Worm (Caenorhabditis elegans) whole organism, L1 larva: ENCODE data around the gene act-1.
A peak's percentile ranks its signal among the peaks of the same experiment; 100 is the strongest.

Source experiments
- C34B4.2 ChIP-seq: sonication (generic microtip); optimal IDR thresholded peaks from 2 replicates; lab custom pipeline; 2017; ENCODE audit warnings: mild to moderate bottlenecking, missing genetic modification characterization, missing compliant biosample characterization
- F16B12.6 ChIP-seq: fragments of 150-350 bp; optimal IDR thresholded peaks from 2 replicates; lab custom pipeline; 2014; ENCODE audit warnings: missing biosample characterization, missing genetic modification characterization
- aha-1 ChIP-seq: fragments of 150-350 bp; optimal IDR thresholded peaks from 2 replicates; lab custom pipeline; 2014; ENCODE audit warnings: missing biosample characterization, missing genetic modification characterization
- ama-1 ChIP-seq: fragments of 150-350 bp; optimal IDR thresholded peaks from 2 replicates; lab custom pipeline; 2014
- blmp-1 ChIP-seq: fragments of 150-350 bp; optimal IDR thresholded peaks from 2 replicates; lab custom pipeline; 2014; ENCODE audit warnings: missing biosample characterization, missing genetic modification characterization
- ceh-63 ChIP-seq: fragments of 200-800 bp; sonication (Bioruptor generic); optimal IDR thresholded peaks from 2 replicates; lab custom pipeline; 2018; ENCODE audit warnings: mild to moderate bottlenecking, missing genetic modification characterization, missing compliant biosample characterization
- ceh-88 ChIP-seq: fragments of 200-800 bp; sonication (Bioruptor generic); IDR thresholded peaks from 2 replicates; pipeline ENCODE4 v1.3.6; 2022; ENCODE audit warnings: missing genetic modification characterization, missing compliant biosample characterization
- ceh-90 ChIP-seq: sonication (generic microtip); optimal IDR thresholded peaks from 2 replicates; lab custom pipeline; 2016; ENCODE audit warnings: missing genetic modification characterization, missing compliant biosample characterization
- dpl-1 ChIP-seq, 3 experiments: fragments of 150-350 bp in 2 of 3; sonication (generic microtip) in 1 of 3; optimal IDR thresholded peaks; 2 replicates each; lab custom pipeline; 2014 to 2017; ENCODE audit warnings: missing biosample characterization in 3 of 3, missing genetic modification characterization in 3 of 3, missing genetic modification reagents in 3 of 3
- efl-1 ChIP-seq, 4 experiments: fragments of 150-350 bp; optimal IDR thresholded peaks in 3 of 4; peaks in 1 of 4; 1 replicate in 1 of 4; 2 replicates in 3 of 4; lab custom pipeline; 2014; ENCODE audit warnings: missing biosample characterization in 2 of 4, missing genetic modification characterization in 2 of 4, missing genetic modification reagents in 2 of 4
- efl-3 ChIP-seq: fragments of 200-800 bp; sonication (Bioruptor generic); optimal IDR thresholded peaks from 2 replicates; lab custom pipeline; 2018; ENCODE audit warnings: mild to moderate bottlenecking, missing genetic modification characterization, missing compliant biosample characterization
- egl-13 ChIP-seq: sonication (generic microtip); optimal IDR thresholded peaks from 2 replicates; lab custom pipeline; 2016; ENCODE audit warnings: missing genotype, missing genetic modification reagents, missing genetic modification characterization, missing compliant biosample characterization
- egl-27 ChIP-seq, 2 experiments: fragments of 150-350 bp in 1 of 2; sonication (generic microtip); optimal IDR thresholded peaks; 3 replicates each; lab custom pipeline; 2017 to 2018; ENCODE audit warnings: missing biosample characterization in 2 of 2, missing genetic modification characterization in 2 of 2, missing genetic modification reagents in 2 of 2
- ets-5 ChIP-seq: fragments of 200-800 bp; sonication (Bioruptor generic); IDR thresholded peaks from 2 replicates; pipeline ENCODE4 v1.3.6; 2022; ENCODE audit warnings: missing genetic modification characterization, missing compliant biosample characterization
- fkh-4 ChIP-seq: sonication (generic microtip); optimal IDR thresholded peaks from 2 replicates; lab custom pipeline; 2016; ENCODE audit warnings: missing compliant biosample characterization, missing genetic modification characterization, borderline replicate concordance
- fkh-8 ChIP-seq: sonication (generic microtip); optimal IDR thresholded peaks from 2 replicates; lab custom pipeline; 2016; ENCODE audit warnings: mild to moderate bottlenecking, missing genetic modification characterization, missing compliant biosample characterization
- fos-1 ChIP-seq: fragments of 150-350 bp; optimal IDR thresholded peaks from 2 replicates; lab custom pipeline; 2014; ENCODE audit warnings: missing biosample characterization, missing genetic modification characterization
- grh-1 ChIP-seq: fragments of 200-800 bp; sonication (Bioruptor generic); IDR thresholded peaks from 2 replicates; pipeline ENCODE4 v1.3.6; 2022; ENCODE audit warnings: missing genetic modification reagents, missing genetic modification characterization, missing compliant biosample characterization
- hlh-4 ChIP-seq: sonication (generic microtip); optimal IDR thresholded peaks from 2 replicates; lab custom pipeline; 2016; ENCODE audit warnings: mild to moderate bottlenecking, missing genetic modification characterization, missing compliant biosample characterization
- isw-1 ChIP-seq: fragments of 200-800 bp; sonication (Bioruptor generic); IDR thresholded peaks from 2 replicates; pipeline ENCODE4 v1.3.6; 2022; ENCODE audit warnings: missing genetic modification characterization, missing compliant biosample characterization
- lin-14 ChIP-seq: fragments of 200-800 bp; sonication (Bioruptor generic); optimal IDR thresholded peaks from 2 replicates; lab custom pipeline; 2018; ENCODE audit warnings: mild to moderate bottlenecking, missing genetic modification characterization, moderate library complexity, missing compliant biosample characterization
- lin-15B ChIP-seq: fragments of 150-350 bp; sonication (generic microtip); optimal IDR thresholded peaks from 3 replicates; lab custom pipeline; 2014; ENCODE audit warnings: missing biosample characterization, missing genetic modification characterization
- lin-35 ChIP-seq, 2 experiments: fragments of 150-350 bp; optimal IDR thresholded peaks; 2 replicates each; lab custom pipeline; 2014; ENCODE audit warnings: missing biosample characterization in 2 of 2, missing genetic modification characterization in 2 of 2, missing genetic modification reagents in 2 of 2
- lir-3 ChIP-seq: sonication (generic microtip); optimal IDR thresholded peaks from 2 replicates; lab custom pipeline; 2016; ENCODE audit warnings: mild to moderate bottlenecking, missing genetic modification characterization, moderate library complexity, missing compliant biosample characterization; ENCODE audit not compliant: poor library complexity
- lsy-2 ChIP-seq, 2 experiments: fragments of 150-350 bp; optimal IDR thresholded peaks; 2 replicates each; lab custom pipeline; 2014; ENCODE audit warnings: missing biosample characterization in 2 of 2, missing genetic modification characterization in 2 of 2
- mef-2 ChIP-seq: fragments of 150-350 bp; optimal IDR thresholded peaks from 2 replicates; lab custom pipeline; 2014; ENCODE audit warnings: missing biosample characterization, missing genetic modification characterization
- mep-1 ChIP-seq: fragments of 150-350 bp; optimal IDR thresholded peaks from 2 replicates; lab custom pipeline; 2014; ENCODE audit warnings: missing biosample characterization, missing genetic modification characterization
- nhr-11 ChIP-seq: fragments of 150-350 bp; optimal IDR thresholded peaks from 2 replicates; lab custom pipeline; 2014; ENCODE audit warnings: missing biosample characterization, missing genetic modification characterization
- nhr-12 ChIP-seq: sonication (generic microtip); optimal IDR thresholded peaks from 2 replicates; lab custom pipeline; 2017; ENCODE audit warnings: missing biosample characterization, missing genetic modification characterization
- nhr-20 ChIP-seq: sonication (generic microtip); optimal IDR thresholded peaks from 2 replicates; lab custom pipeline; 2016; ENCODE audit warnings: mild to moderate bottlenecking, missing genetic modification characterization, missing compliant biosample characterization
- nhr-237 ChIP-seq: fragments of 150-350 bp; optimal IDR thresholded peaks from 2 replicates; lab custom pipeline; 2014; ENCODE audit warnings: missing biosample characterization, missing genetic modification characterization
- nhr-47 ChIP-seq: sonication (generic microtip); optimal IDR thresholded peaks from 2 replicates; lab custom pipeline; 2016; ENCODE audit warnings: mild to moderate bottlenecking, missing genetic modification characterization, moderate library complexity, missing compliant biosample characterization
- nhr-71 ChIP-seq: sonication (generic microtip); optimal IDR thresholded peaks from 2 replicates; lab custom pipeline; 2016; ENCODE audit warnings: mild to moderate bottlenecking, missing genetic modification characterization, moderate library complexity, missing compliant biosample characterization
- nhr-76 ChIP-seq: sonication (generic microtip); optimal IDR thresholded peaks from 2 replicates; lab custom pipeline; 2017; ENCODE audit warnings: missing biosample characterization, missing genetic modification characterization
- nhr-77 ChIP-seq: fragments of 150-350 bp; optimal IDR thresholded peaks from 2 replicates; lab custom pipeline; 2014; ENCODE audit warnings: missing biosample characterization, missing genetic modification characterization
- nhr-84 ChIP-seq: sonication (generic microtip); optimal IDR thresholded peaks from 2 replicates; lab custom pipeline; 2017; ENCODE audit warnings: missing biosample characterization, missing genetic modification characterization
- nhr-85 ChIP-seq: sonication (generic microtip); peaks from one replicate; lab custom pipeline; 2016; ENCODE audit warnings: missing genetic modification characterization, inconsistent platforms, missing compliant biosample characterization
- nhr-90 ChIP-seq: sonication (generic microtip); optimal IDR thresholded peaks from 2 replicates; lab custom pipeline; 2016; ENCODE audit warnings: mild to moderate bottlenecking, missing genetic modification characterization, missing compliant biosample characterization; ENCODE audit not compliant: poor library complexity
- pax-3 ChIP-seq: fragments of 200-800 bp; sonication (Bioruptor generic); optimal IDR thresholded peaks from 2 replicates; lab custom pipeline; 2018; ENCODE audit warnings: mild to moderate bottlenecking, missing genetic modification characterization, moderate library complexity, missing compliant biosample characterization
- rnt-1 ChIP-seq: sonication (generic microtip); optimal IDR thresholded peaks from 2 replicates; lab custom pipeline; 2016; ENCODE audit warnings: mild to moderate bottlenecking, missing genetic modification characterization, moderate library complexity, missing compliant biosample characterization
- snpc-4 ChIP-seq: fragments of 150-350 bp; optimal IDR thresholded peaks from 2 replicates; lab custom pipeline; 2014; ENCODE audit warnings: missing biosample characterization, missing genetic modification characterization
- snu-23 ChIP-seq: sonication (generic microtip); optimal IDR thresholded peaks from 2 replicates; lab custom pipeline; 2016; ENCODE audit warnings: missing genetic modification characterization, missing compliant biosample characterization
- swsn-7 ChIP-seq: sonication (generic microtip); optimal IDR thresholded peaks from 2 replicates; lab custom pipeline; 2016; ENCODE audit warnings: missing genetic modification characterization, missing compliant biosample characterization
- tlp-1 ChIP-seq: fragments of 150-350 bp; optimal IDR thresholded peaks from 2 replicates; lab custom pipeline; 2014; ENCODE audit warnings: missing biosample characterization, missing genetic modification characterization
- unc-130 ChIP-seq: fragments of 150-350 bp; optimal IDR thresholded peaks from 2 replicates; lab custom pipeline; 2017; ENCODE audit warnings: missing biosample characterization, missing genetic modification characterization, inconsistent platforms
- unc-30 ChIP-seq: sonication (generic microtip); optimal IDR thresholded peaks from 2 replicates; lab custom pipeline; 2017; ENCODE audit warnings: missing biosample characterization, missing genetic modification characterization
- unc-98 ChIP-seq: fragments of 200-800 bp; sonication (Bioruptor generic); IDR thresholded peaks from 2 replicates; pipeline ENCODE4 v1.3.6; 2022; ENCODE audit warnings: missing genetic modification characterization, missing compliant biosample characterization
- zag-1 ChIP-seq: fragments of 150-350 bp; optimal IDR thresholded peaks from 2 replicates; lab custom pipeline; 2014; ENCODE audit warnings: missing biosample characterization, missing genetic modification characterization

act-1 gene

DNA sequence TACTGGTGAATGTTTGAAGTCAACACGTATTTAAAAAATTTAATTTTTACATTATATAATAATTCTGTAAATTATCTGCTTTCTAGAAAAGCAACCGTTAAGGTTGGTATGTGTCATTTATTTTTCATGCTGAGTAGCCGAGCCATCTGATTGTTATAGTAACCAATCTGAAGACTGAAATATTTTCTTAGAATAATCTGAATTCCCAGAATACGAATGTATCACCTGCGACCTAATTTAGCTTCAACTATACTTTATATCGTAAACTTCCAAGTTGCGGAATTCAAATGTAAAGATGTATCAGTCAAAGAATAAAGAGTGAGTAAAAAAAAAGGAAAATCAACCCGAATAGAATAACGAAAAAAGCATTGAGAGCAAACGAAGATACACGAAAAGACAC lies 47.6 kb upstream of the act-1 start (continued):
- TF ChIP-seq unc-98 (GFP tag; lab: Robert Waterston, UW): no peak
- no peak for TF ChIP-seq lin-15B
- no peak for TF ChIP-seq efl-3 (GFP tag; lab: Kevin White, UChicago)
- TF ChIP-seq nhr-12 (tag; lab: Kevin White, UChicago): no peak

DNA sequence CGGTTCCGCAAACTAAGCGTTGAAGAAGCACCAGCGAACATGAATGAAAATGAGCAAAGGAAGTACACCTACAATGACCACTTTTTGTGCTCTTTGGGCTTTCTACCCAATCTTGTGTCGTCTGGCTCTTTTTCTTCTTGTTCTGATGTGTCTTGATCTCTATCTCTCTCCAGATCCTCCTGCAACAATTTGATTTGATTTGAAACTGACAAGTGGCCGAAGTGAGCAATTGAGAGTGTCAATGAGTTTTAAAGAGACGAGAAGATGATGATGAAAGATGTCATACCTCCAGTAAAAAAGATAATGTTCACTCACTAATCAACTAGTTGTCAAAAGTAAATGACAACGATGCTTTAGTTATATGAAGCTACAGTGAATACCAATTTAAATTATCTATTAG lies 46.1 kb upstream of the act-1 start, which contains the start of gene pptr-2:
Gene pptr-2 (minus strand): TSS at position 184 of the 400 bp plus-strand sequence.
- peak; percentile 64 for TF ChIP-seq nhr-71 (tag; lab: Kevin White, UChicago)
- TF ChIP-seq mep-1 (tag; lab: Kevin White, UChicago): no peak
- no peak for TF ChIP-seq ama-1
- TF ChIP-seq lsy-2 (tag; optimal IDR thresholded peaks at IDR 0.05; lab: Kevin White, UChicago): peak in 1 of 2 experiments; percentile 1
- TF ChIP-seq dpl-1 (GFP tag; optimal IDR thresholded peaks at IDR 0.05; lab: Kevin White, UChicago): no peak
- TF ChIP-seq grh-1 (GFP tag; lab: Robert Waterston, UW): no peak
- peak; percentile 60 for TF ChIP-seq rnt-1 (tag; lab: Kevin White, UChicago)
- no peak for TF ChIP-seq ceh-88 (GFP tag; lab: Robert Waterston, UW)
- peak; percentile 70 for TF ChIP-seq lin-14 (GFP tag; lab: Kevin White, UChicago)
- TF ChIP-seq F16B12.6: no peak
- TF ChIP-seq unc-30 (tag; lab: Kevin White, UChicago): no peak

DNA sequence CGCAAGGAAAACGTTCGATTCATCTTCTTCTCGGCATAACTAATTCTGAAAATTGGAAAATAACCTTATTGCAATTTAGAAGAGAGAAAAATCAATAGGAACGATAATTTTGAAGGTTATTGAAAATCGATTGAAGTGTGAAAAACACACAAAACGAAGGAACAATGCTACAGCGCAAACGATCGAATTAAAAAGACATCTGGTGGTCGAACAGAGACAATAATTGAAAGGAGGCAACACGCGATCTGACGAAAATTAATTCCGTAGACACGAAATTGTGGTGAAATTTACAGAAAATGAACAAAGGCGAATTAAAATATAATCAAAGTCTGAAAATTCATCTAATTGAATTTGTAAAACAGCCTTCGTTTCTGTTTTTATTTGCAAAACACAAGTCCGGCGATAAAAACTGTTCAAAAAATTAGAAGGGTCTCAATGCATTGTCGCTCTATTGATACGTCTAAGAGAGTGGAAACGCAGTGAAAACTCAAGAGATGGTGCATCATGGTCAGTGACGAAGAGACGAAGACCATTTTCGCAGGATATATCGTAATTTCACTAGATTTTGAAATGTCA lies 41.4 kb upstream of the act-1 start, which contains the start of gene pak-2:
Gene pak-2 (minus strand): TSS at position 51 of the 576 bp plus-strand sequence.
- TF ChIP-seq zag-1 (peak; percentile 31), unc-130 (tag; lab: Kevin White, UChicago) (peak; percentile 11), ceh-63 (GFP tag; lab: Kevin White, UChicago) (peak; percentile 87), ets-5 (GFP tag; lab: Robert Waterston, UW) (no peak), nhr-85 (tag; lab: Kevin White, UChicago) (peak; percentile 94), nhr-47 (tag; lab: Kevin White, UChicago) (peak; percentile 90), fos-1 (tag; lab: Kevin White, UChicago) (peak; percentile 60), lsy-2 (tag; optimal IDR thresholded peaks at IDR 0.05; lab: Kevin White, UChicago) (peak; percentile 73 to 91), efl-1 (optimal IDR thresholded peaks at IDR 0.05; lab: Kevin White, UChicago) (peak; percentile 78 to 84), efl-1 (GFP tag; optimal IDR thresholded peaks at IDR 0.05 in 1 of 2; lab: Kevin White, UChicago) (peak; percentile 69 to 96), fkh-8 (tag; lab: Kevin White, UChicago) (peak; percentile 85), nhr-71 (tag; lab: Kevin White, UChicago) (peak; percentile 93), nhr-20 (tag; lab: Kevin White, UChicago) (peak; percentile 90), nhr-76 (tag; lab: Kevin White, UChicago) (no peak), pax-3 (tag; lab: Kevin White, UChicago) (peak; percentile 94), isw-1 (peak; percentile 87), fkh-4 (tag; lab: Kevin White, UChicago) (peak; percentile 85), dpl-1 (GFP tag; optimal IDR thresholded peaks at IDR 0.05; lab: Kevin White, UChicago) (peak; percentile 61 to 77 (median 68)), blmp-1 (tag; lab: Kevin White, UChicago) (peak; percentile 75), snu-23 (GFP tag; lab: Kevin White, UChicago) (peak; percentile 91), efl-3 (GFP tag; lab: Kevin White, UChicago) (no peak), tlp-1 (tag; lab: Kevin White, UChicago) (no peak), mef-2 (tag; lab: Kevin White, UChicago) (no peak), ceh-90 (tag; lab: Kevin White, UChicago) (peak; percentile 64), lin-35 (GFP tag; optimal IDR thresholded peaks at IDR 0.05; lab: Kevin White, UChicago) (peak; percentile 74 to 89), aha-1 (tag; lab: Kevin White, UChicago) (no peak), swsn-7 (peak; percentile 80), lir-3 (tag; lab: Kevin White, UChicago) (peak; percentile 90), egl-27 (tag; optimal IDR thresholded peaks at IDR 0.05; lab: Kevin White, UChicago) (no peak), hlh-4 (tag; lab: Kevin White, UChicago) (peak; percentile 39), nhr-90 (peak; percentile 85), C34B4.2 (no peak), snpc-4 (tag; lab: Kevin White, UChicago) (peak; percentile 37), nhr-84 (tag; lab: Kevin White, UChicago) (no peak), nhr-11 (tag; lab: Kevin White, UChicago) (no peak), nhr-77 (tag; lab: Kevin White, UChicago) (peak; percentile 90), nhr-237 (peak; percentile 59), egl-13 (peak; percentile 71)
